Fruit fly (Drosophila melanogaster): ENCODE data around the gene Bub1.

- TF ChIP-seq usp (GFP tag; optimal IDR thresholded peaks at IDR 0.05) (no peak), h (GFP tag; optimal IDR thresholded peaks at IDR 0.05) (no peak), Vsx2 (GFP tag; optimal IDR thresholded peaks at IDR 0.05; ENCODE audit: partially characterized antibody) (no peak), HLH106 (tag; optimal IDR thresholded peaks at IDR 0.05) (no peak), GATAd (GFP tag; optimal IDR thresholded peaks at IDR 0.05) (no peak), Mio (GFP tag; optimal IDR thresholded peaks at IDR 0.05) (no peak), Hr78 (GFP tag; optimal IDR thresholded peaks at IDR 0.05) (no peak), pan (optimal IDR thresholded peaks at IDR 0.05) (no peak), br (GFP tag; optimal IDR thresholded peaks at IDR 0.05) (no peak)
Measured at dm6 chr2L:5327266-5327621, 48.6 kb downstream of the Bub1 start.
